Fruit fly (Drosophila melanogaster) ovary, adult (tissue): ENCODE measurements around the gene CG5768.

ENCODE experiments used
- CG17801 ChIP-seq: fragments of 200-800 bp; optimal IDR thresholded peaks from 2 replicates; lab custom pipeline; 2019; ENCODE audit warnings: missing biosample characterization, mild to moderate bottlenecking, missing genetic modification characterization, moderate library complexity; ENCODE audit not compliant: partially characterized antibody

Gene CG5768

dm6 chr3R:24357698-24358097 is 32.4 kb downstream of the CG5768 start, which contains the start of gene Golgin84:
Gene Golgin84 (minus strand): TSS chr3R:24357938.
- TF ChIP-seq CG17801: no peak

- no peak for TF ChIP-seq CG17801
Observed at dm6 chr3R:24353448-24353847, 36.7 kb downstream of the CG5768 start.

dm6 chr3R:24348420-24349190 is 41.5 kb downstream of the CG5768 start, which contains the start of the genes CG5746 and CG6454:
Gene CG5746 (minus strand): TSS chr3R:24348791.
Gene CG6454 (plus strand): TSS chr3R:24349182.
- peak; percentile 28 for TF ChIP-seq CG17801

- TF ChIP-seq CG17801: no peak
Observed at dm6 chr3R:24341251-24341650, 48.9 kb downstream of the CG5768 start, which contains the start of gene Ms. Gene Ms (plus strand): TSS chr3R:24341551.

- TF ChIP-seq CG17801: no peak
Observed at dm6 chr3R:24336622-24337021, 53.5 kb downstream of the CG5768 start, which contains the start of gene CG6432. Gene CG6432 (plus strand): TSS chr3R:24336922.
